Fruit fly (Drosophila melanogaster): Measurements from ENCODE around the gene Raf.

The Raf gene

DNA sequence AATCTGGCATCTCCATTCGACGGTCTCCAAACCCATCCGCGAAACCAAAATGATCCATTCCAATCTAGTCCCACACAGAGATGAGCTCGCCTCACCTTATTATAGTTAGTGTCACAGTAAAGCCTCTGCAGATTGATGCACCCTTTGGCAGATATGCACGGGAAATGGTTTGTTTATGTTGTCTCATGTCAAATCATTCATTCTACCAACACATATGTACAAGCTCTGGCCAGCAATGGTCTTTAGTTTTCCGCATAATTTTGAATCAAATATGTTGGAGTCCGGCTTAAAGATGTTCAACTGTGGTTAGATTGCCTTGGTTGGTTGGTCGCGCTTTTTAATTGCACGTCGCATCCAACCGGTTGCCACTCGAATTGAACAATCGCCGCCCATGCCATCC, 62.9 kb downstream of the Raf start (continued):
- TF ChIP-seq lola (GFP tag; optimal IDR thresholded peaks at IDR 0.05) (no peak), CG34224 (GFP tag; IDR thresholded peaks at IDR 0.05; ENCODE audit: partially characterized antibody) (no peak), CG4820 (GFP tag; optimal IDR thresholded peaks at IDR 0.05) (no peak), ATbp (GFP tag; optimal IDR thresholded peaks at IDR 0.05) (no peak), HLH3B (GFP tag; IDR thresholded peaks at IDR 0.05) (no peak), CG7963 (GFP tag; IDR thresholded peaks at IDR 0.05; ENCODE audit: partially characterized antibody) (no peak), CG3847 (GFP tag; IDR thresholded peaks at IDR 0.05) (no peak), tx (GFP tag; optimal IDR thresholded peaks at IDR 0.05) (no peak), CG34422 (GFP tag; IDR thresholded peaks at IDR 0.05) (no peak), CG10431 (GFP tag; optimal IDR thresholded peaks at IDR 0.05) (no peak), gem (tag; optimal IDR thresholded peaks at IDR 0.05) (no peak), bowl (GFP tag; IDR thresholded peaks at IDR 0.05) (no peak), croc (GFP tag; conservative IDR thresholded peaks at IDR 0.05) (no peak), crp (GFP tag; optimal IDR thresholded peaks at IDR 0.05) (no peak), Doc2 (GFP tag; IDR thresholded peaks at IDR 0.05) (no peak), Gsc (GFP tag; IDR thresholded peaks at IDR 0.05) (no peak), CG2712 (tag; optimal IDR thresholded peaks at IDR 0.05) (no peak), da (GFP tag; optimal IDR thresholded peaks at IDR 0.05) (no peak), Fer1 (GFP tag; optimal IDR thresholded peaks at IDR 0.05) (no peak), gcm (GFP tag; optimal IDR thresholded peaks at IDR 0.05) (no peak), CG33213 (GFP tag; optimal IDR thresholded peaks at IDR 0.05) (no peak), CG8359 (GFP tag; optimal IDR thresholded peaks at IDR 0.05; ENCODE audit: borderline replicate concordance) (no peak), salm (tag; optimal IDR thresholded peaks at IDR 0.05) (no peak), CG30020 (tag; optimal IDR thresholded peaks at IDR 0.05) (no peak), zf30C (GFP tag; optimal IDR thresholded peaks at IDR 0.05) (no peak), CG4617 (GFP tag; optimal IDR thresholded peaks at IDR 0.05; ENCODE audit: borderline replicate concordance) (no peak), kah (GFP tag; optimal IDR thresholded peaks at IDR 0.05) (no peak)

- TF ChIP-seq HHEX (GFP tag; optimal IDR thresholded peaks at IDR 0.05) (no peak), otp (GFP tag; IDR thresholded peaks at IDR 0.05) (no peak), Hr39 (optimal IDR thresholded peaks at IDR 0.05) (no peak), slbo (GFP tag; IDR thresholded peaks at IDR 0.05) (no peak), B-H1 (GFP tag; IDR thresholded peaks at IDR 0.05) (no peak), tup (GFP tag; optimal IDR thresholded peaks at IDR 0.05) (no peak), cg (GFP tag; optimal IDR thresholded peaks at IDR 0.05) (no peak), CG14014 (GFP tag; IDR thresholded peaks at IDR 0.05) (0 out of 2 replicates have a peak, but pooled peaks have one; percentile 40), sisA (GFP tag; IDR thresholded peaks at IDR 0.05) (peak; percentile 62), CG4617 (GFP tag; optimal IDR thresholded peaks at IDR 0.05; ENCODE audit: borderline replicate concordance) (no peak), CG12219 (GFP tag; optimal IDR thresholded peaks at IDR 0.05) (no peak), HLH3B (GFP tag; IDR thresholded peaks at IDR 0.05) (peak; percentile 43; the same call in 1 of the 2 replicates), ci (GFP tag; IDR thresholded peaks at IDR 0.05) (peak; percentile 62; the same call in 1 of the 3 replicates), HLH54F (GFP tag; optimal IDR thresholded peaks at IDR 0.05) (no peak), trh (GFP tag; optimal IDR thresholded peaks at IDR 0.05) (no peak), CG11398 (GFP tag; optimal IDR thresholded peaks at IDR 0.05) (no peak), Fer1 (GFP tag; optimal IDR thresholded peaks at IDR 0.05) (no peak), CG13123 (GFP tag; optimal IDR thresholded peaks at IDR 0.05) (no peak), CG7357 (GFP tag; IDR thresholded peaks at IDR 0.05) (no peak), CG9727 (GFP tag; optimal IDR thresholded peaks at IDR 0.05) (no peak), Bteb2 (GFP tag; optimal IDR thresholded peaks at IDR 0.05) (no peak), caup (GFP tag; optimal IDR thresholded peaks at IDR 0.05; ENCODE audit: severe bottlenecking) (no peak), ttk (GFP tag; IDR thresholded peaks at IDR 0.05) (peak; percentile 39; the same call in 1 of the 2 replicates), CG17912 (GFP tag; optimal IDR thresholded peaks at IDR 0.05) (no peak), zen (tag; optimal IDR thresholded peaks at IDR 0.05) (no peak), hbn (GFP tag; IDR thresholded peaks at IDR 0.05; ENCODE audit: partially characterized antibody) (no peak), lmd (GFP tag; IDR thresholded peaks at IDR 0.05) (no peak; the same call in 1 of the 2 replicates), CG8765 (GFP tag; IDR thresholded peaks at IDR 0.05) (no peak)
Measured at dm6 chrX:2359845-2360244, 64.6 kb downstream of the Raf start.
